Worm (Caenorhabditis elegans) whole organism, L1 larva: ENCODE data around the gene F11D5.7.
A peak's percentile ranks its signal among the peaks of the same experiment; 100 is the strongest.

Experiments used
- aha-1 ChIP-seq: fragments of 150-350 bp; optimal IDR thresholded peaks from 2 replicates; lab custom pipeline; 2014; ENCODE audit warnings: missing biosample characterization, missing genetic modification characterization
- efl-1 ChIP-seq, 4 experiments: fragments of 150-350 bp; optimal IDR thresholded peaks in 3 of 4; peaks in 1 of 4; 1 replicate in 1 of 4; 2 replicates in 3 of 4; lab custom pipeline; 2014; ENCODE audit warnings: missing biosample characterization in 2 of 4, missing genetic modification characterization in 2 of 4, missing genetic modification reagents in 2 of 4
- lin-14 ChIP-seq: fragments of 200-800 bp; sonication (Bioruptor generic); optimal IDR thresholded peaks from 2 replicates; lab custom pipeline; 2018; ENCODE audit warnings: mild to moderate bottlenecking, missing genetic modification characterization, moderate library complexity, missing compliant biosample characterization
- lin-39 ChIP-seq: fragments of 150-350 bp; optimal IDR thresholded peaks from 2 replicates; lab custom pipeline; 2014; ENCODE audit warnings: missing biosample characterization, missing genetic modification reagents, missing genetic modification characterization
- nhr-85 ChIP-seq: sonication (generic microtip); peaks from one replicate; lab custom pipeline; 2016; ENCODE audit warnings: missing genetic modification characterization, inconsistent platforms, missing compliant biosample characterization
- pqm-1 ChIP-seq: sonication (generic microtip); optimal IDR thresholded peaks from 3 replicates; lab custom pipeline; 2017; ENCODE audit warnings: missing biosample characterization, missing genetic modification characterization
- unc-62 ChIP-seq: fragments of 150-350 bp; optimal IDR thresholded peaks from 2 replicates; lab custom pipeline; 2014; ENCODE audit warnings: missing biosample characterization, missing genetic modification reagents, missing genetic modification characterization
- unc-86 ChIP-seq: sonication (generic microtip); optimal IDR thresholded peaks from 2 replicates; lab custom pipeline; 2016; ENCODE audit warnings: missing genetic modification characterization, missing compliant biosample characterization
- unc-98 ChIP-seq: fragments of 200-800 bp; sonication (Bioruptor generic); IDR thresholded peaks from 2 replicates; pipeline ENCODE4 v1.3.6; 2022; ENCODE audit warnings: missing genetic modification characterization, missing compliant biosample characterization
- vab-15 ChIP-seq: sonication (generic microtip); optimal IDR thresholded peaks from 2 replicates; lab custom pipeline; 2017; ENCODE audit warnings: missing genotype, mild to moderate bottlenecking, missing genetic modification characterization, missing compliant biosample characterization

The F11D5.7 gene

ce11 chrX:3350306-3350705 is 46.1 kb downstream of the F11D5.7 start, which contains the start of gene nspg-4:
TSS of gene nspg-4 (minus strand) at chrX:3350406.
- no peak for TF ChIP-seq pqm-1 (tag; lab: Kevin White, UChicago)
- TF ChIP-seq nhr-85 = no peak
- TF ChIP-seq lin-39 (tag; lab: Kevin White, UChicago) = no peak
- TF ChIP-seq, all 84 proteins: peak for 0

ce11 chrX:3351526-3351925 is 47.4 kb downstream of the F11D5.7 start, which contains the start of gene ZK816.1:
TSS of gene ZK816.1 (plus strand) at chrX:3351712.
- no peak for TF ChIP-seq aha-1 (tag; lab: Kevin White, UChicago)
- no peak for TF ChIP-seq vab-15 (tag; lab: Kevin White, UChicago)
- TF ChIP-seq efl-1 (optimal IDR thresholded peaks at IDR 0.05; lab: Kevin White, UChicago) = no peak
- peak in 1 of 2 experiments; percentile 19 for TF ChIP-seq efl-1 (GFP tag; optimal IDR thresholded peaks at IDR 0.05 in 1 of 2; lab: Kevin White, UChicago)
- TF ChIP-seq unc-86 (tag; lab: Kevin White, UChicago) = peak; percentile 34
- TF ChIP-seq unc-62 (GFP tag; lab: Kevin White, UChicago) = no peak
- peak; percentile 2 for TF ChIP-seq lin-14 (GFP tag; lab: Kevin White, UChicago)
- TF ChIP-seq unc-98 = no peak
